Fruit fly (Drosophila melanogaster) whole organism, larva: ENCODE data around the gene CG7900.

Experiments
- noc ChIP-seq: fragments of 200-800 bp; sonication (Bioruptor generic); optimal IDR thresholded peaks from 3 replicates; lab custom pipeline; 2019; ENCODE audit warnings: missing biosample characterization, mild to moderate bottlenecking, missing genetic modification characterization, moderate library complexity

Gene CG7900

dm6 chr3R:8134544-8134943, 40.6 kb downstream of the CG7900 start:
- TF ChIP-seq noc (tag; lab: Kevin White, UChicago) = no peak

DNA sequence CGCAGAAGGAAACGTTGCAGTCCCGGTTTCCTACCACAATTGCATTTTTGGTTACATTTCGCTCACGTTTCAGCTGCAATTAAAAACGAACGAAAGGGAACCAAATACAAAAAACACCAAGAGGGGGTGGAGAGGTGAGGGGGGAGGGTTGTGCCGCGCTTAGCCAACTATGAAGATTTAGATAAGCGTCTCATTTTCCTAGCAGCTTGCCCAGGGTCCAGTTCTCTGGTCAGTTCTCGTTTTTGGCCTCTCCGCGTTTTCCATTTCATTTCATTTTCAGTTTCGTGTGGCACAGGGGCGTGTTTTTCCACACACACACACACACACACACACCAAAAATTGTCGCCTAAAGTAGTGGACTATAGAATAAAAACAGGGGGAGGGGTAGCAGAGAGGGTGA, 44.2 kb downstream of the CG7900 start:
- TF ChIP-seq noc (tag; lab: Kevin White, UChicago) = no peak

- no peak for TF ChIP-seq noc (tag; lab: Kevin White, UChicago)
These were observed 45.4 kb downstream of the CG7900 start for dm6 chr3R:8139326-8139725.

- TF ChIP-seq noc (tag; lab: Kevin White, UChicago) = no peak
These were observed 46.0 kb downstream of the CG7900 start for dm6 chr3R:8139854-8140402.

DNA sequence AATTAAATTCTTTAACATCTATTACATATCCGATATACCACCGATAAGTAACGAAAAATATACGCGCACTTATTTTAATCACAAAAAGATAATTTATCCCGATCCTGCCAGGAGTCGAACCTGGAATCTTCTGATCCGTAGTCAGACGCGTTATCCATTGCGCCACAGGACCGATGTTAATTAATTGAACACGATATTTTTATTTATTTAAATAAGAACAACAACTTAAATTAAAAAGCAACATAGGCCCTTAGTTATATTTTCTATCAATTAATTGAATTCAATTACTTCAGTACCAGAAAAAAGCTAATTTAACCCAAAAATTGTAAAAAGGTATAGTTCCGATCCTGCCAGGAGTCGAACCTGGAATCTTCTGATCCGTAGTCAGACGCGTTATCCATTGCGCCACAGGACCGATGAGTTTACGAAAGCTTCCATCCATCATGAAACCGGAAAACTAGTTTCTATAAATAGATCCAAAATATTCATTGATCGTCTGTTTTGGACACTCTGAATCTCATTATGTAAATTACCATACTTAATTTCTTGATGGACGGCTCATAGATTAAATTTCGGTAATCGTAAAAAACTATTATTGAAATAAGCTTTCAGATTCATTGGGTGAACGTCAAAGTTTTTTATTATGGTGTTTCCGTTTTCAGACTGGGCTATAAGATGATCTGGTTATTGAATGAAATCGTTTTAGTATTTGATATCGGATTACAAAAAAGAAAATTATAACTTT, 46.9 kb downstream of the CG7900 start:
- TF ChIP-seq noc (tag; lab: Kevin White, UChicago) = no peak

DNA sequence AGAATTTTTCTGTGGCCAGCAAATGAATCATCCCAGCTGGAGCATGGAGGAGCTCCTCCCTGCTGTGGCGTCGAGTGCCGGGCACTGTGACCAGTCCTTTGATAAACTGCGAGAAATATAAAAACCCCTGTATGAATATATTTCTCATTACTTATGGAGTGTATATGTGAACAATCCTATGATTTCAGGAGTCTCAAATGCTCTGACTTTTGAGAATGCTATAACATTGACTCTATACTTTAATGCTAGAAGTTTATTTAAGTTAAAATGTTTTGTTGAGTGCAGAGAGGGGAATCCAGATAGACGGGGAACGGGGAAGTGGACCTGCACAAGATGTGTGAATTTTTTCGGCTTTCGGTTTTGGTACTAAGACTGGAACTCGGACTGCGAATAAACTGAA, 48.2 kb downstream of the CG7900 start:
- no peak for TF ChIP-seq noc (tag; lab: Kevin White, UChicago)

DNA sequence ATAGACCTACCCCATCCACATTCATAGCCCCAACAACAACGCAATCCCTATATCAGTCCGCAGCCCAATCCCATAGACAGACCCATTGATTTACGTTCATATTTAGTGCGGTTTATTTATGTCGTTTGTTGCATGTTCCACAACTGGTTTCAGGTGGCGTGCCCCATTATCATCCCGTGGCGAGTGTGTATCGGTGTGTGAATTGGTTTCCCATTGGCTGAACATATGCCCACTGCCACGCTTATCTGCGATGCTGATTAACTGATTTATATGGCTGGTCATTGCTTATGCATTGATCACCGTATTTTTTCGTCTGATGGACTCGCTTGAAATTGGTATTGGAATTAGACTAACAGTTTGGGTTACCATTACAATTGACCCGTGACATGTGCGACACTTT, 51.8 kb downstream of the CG7900 start:
- TF ChIP-seq noc (tag; lab: Kevin White, UChicago) = no peak

dm6 chr3R:8146892-8147384, 53.0 kb downstream of the CG7900 start:
- no peak for TF ChIP-seq noc (tag; lab: Kevin White, UChicago)

- no peak for TF ChIP-seq noc (tag; lab: Kevin White, UChicago)
These were observed 55.1 kb downstream of the CG7900 start for dm6 chr3R:8149003-8149402.

DNA sequence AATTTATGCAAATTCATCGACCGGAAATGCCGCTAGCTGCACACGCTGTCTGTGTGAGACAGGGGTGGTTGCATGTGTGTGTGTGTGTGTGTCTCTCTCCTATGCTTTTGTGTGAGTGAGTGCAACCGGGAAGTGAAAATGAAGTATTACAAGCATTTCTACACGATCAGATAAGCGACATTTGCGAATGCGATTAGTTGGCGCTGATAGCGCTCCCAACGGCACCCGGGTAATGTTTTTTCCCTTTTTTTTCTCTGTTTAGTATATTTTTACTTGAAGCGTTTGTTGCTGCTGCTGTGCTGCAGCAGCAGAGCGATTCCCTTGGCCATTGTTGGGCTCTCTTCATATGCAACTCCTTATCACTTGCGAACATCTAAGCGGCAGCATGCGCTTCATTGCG, 56.1 kb downstream of the CG7900 start:
- TF ChIP-seq noc (tag; lab: Kevin White, UChicago) = no peak

dm6 chr3R:8151163-8151562, 57.2 kb downstream of the CG7900 start:
- no peak for TF ChIP-seq noc (tag; lab: Kevin White, UChicago)

- TF ChIP-seq noc (tag; lab: Kevin White, UChicago) = no peak
These were observed 58.8 kb downstream of the CG7900 start for dm6 chr3R:8152578-8153191.

- TF ChIP-seq noc (tag; lab: Kevin White, UChicago) = no peak
These were observed 60.2 kb downstream of the CG7900 start for dm6 chr3R:8153958-8154606.
